Worm (Caenorhabditis elegans): ENCODE measurements around the gene T27F7.12.

Gene T27F7.12

ce11 chrII:5008033-5008432, 18.1 kb downstream of the T27F7.12 start, which contains the start of gene F59A6.3:
Gene F59A6.3, plus strand, starts transcription at chrII:5008333.
- no peak for TF ChIP-seq sea-1 (GFP tag; conservative IDR thresholded peaks at IDR 0.05)
- no peak for TF ChIP-seq hnd-1 (tag; optimal IDR thresholded peaks at IDR 0.05)
- no peak for TF ChIP-seq F13C5.2 (tag; optimal IDR thresholded peaks at IDR 0.05)
- TF ChIP-seq flt-1 (GFP tag; IDR thresholded peaks at IDR 0.05), result no peak
- TF ChIP-seq scrt-1 (GFP tag; IDR thresholded peaks at IDR 0.05), result no peak
- TF ChIP-seq ama-1 (optimal IDR thresholded peaks at IDR 0.05), result no peak
- TF ChIP-seq tbx-37 (GFP tag; conservative IDR thresholded peaks at IDR 0.05), result no peak
- no peak for TF ChIP-seq aly-1 (tag; optimal IDR thresholded peaks at IDR 0.05)

- TF ChIP-seq tbx-11 (GFP tag; IDR thresholded peaks at IDR 0.05) (no peak), F13C5.2 (tag; optimal IDR thresholded peaks at IDR 0.05) (no peak), ama-1 (optimal IDR thresholded peaks at IDR 0.05) (no peak), tbx-37 (GFP tag; conservative IDR thresholded peaks at IDR 0.05) (no peak), pes-1 (GFP tag; IDR thresholded peaks at IDR 0.05) (no peak), aly-1 (tag; optimal IDR thresholded peaks at IDR 0.05) (no peak), tra-4 (tag; optimal IDR thresholded peaks at IDR 0.05) (no peak), flt-1 (GFP tag; IDR thresholded peaks at IDR 0.05) (no peak), B0310.2 (tag; optimal IDR thresholded peaks at IDR 0.05) (no peak), scrt-1 (GFP tag; IDR thresholded peaks at IDR 0.05) (no peak)
Observed at ce11 chrII:5011978-5012377, 22.1 kb downstream of the T27F7.12 start, which contains the start of gene F59A6.12. Gene F59A6.12, minus strand, starts transcription at chrII:5012078.

ce11 chrII:5014399-5014798, 24.5 kb downstream of the T27F7.12 start, which contains the start of gene F59A6.2:
Gene F59A6.2, plus strand, starts transcription at chrII:5014699.
- TF ChIP-seq hmbx-1 (tag; optimal IDR thresholded peaks at IDR 0.05), result no peak
- TF ChIP-seq ets-7 (tag; optimal IDR thresholded peaks at IDR 0.05), result no peak
- no peak for TF ChIP-seq B0310.2 (tag; optimal IDR thresholded peaks at IDR 0.05)
- TF ChIP-seq tbx-37 (GFP tag; conservative IDR thresholded peaks at IDR 0.05), result no peak
- TF ChIP-seq flt-1 (GFP tag; IDR thresholded peaks at IDR 0.05), result no peak
- TF ChIP-seq aly-1 (tag; optimal IDR thresholded peaks at IDR 0.05), result no peak
- no peak for TF ChIP-seq sea-1 (GFP tag; conservative IDR thresholded peaks at IDR 0.05)
- no peak for TF ChIP-seq ama-1 (optimal IDR thresholded peaks at IDR 0.05)
- TF ChIP-seq ceh-13 (GFP tag; optimal IDR thresholded peaks at IDR 0.05), result no peak
- no peak for TF ChIP-seq pes-1 (GFP tag; IDR thresholded peaks at IDR 0.05)
- no peak for TF ChIP-seq tbx-11 (GFP tag; IDR thresholded peaks at IDR 0.05)
- no peak for TF ChIP-seq scrt-1 (GFP tag; IDR thresholded peaks at IDR 0.05)
- TF ChIP-seq tra-4 (tag; optimal IDR thresholded peaks at IDR 0.05), result no peak
- TF ChIP-seq hmg-4 (GFP tag; optimal IDR thresholded peaks at IDR 0.05), result no peak
- TF ChIP-seq ceh-36 (tag; optimal IDR thresholded peaks at IDR 0.05), result no peak
- TF ChIP-seq F13C5.2 (tag; optimal IDR thresholded peaks at IDR 0.05), result no peak

- TF ChIP-seq ama-1 (optimal IDR thresholded peaks at IDR 0.05) (no peak), ets-7 (tag; optimal IDR thresholded peaks at IDR 0.05) (no peak), B0310.2 (tag; optimal IDR thresholded peaks at IDR 0.05) (no peak), hmg-4 (GFP tag; optimal IDR thresholded peaks at IDR 0.05) (no peak), pes-1 (GFP tag; IDR thresholded peaks at IDR 0.05) (no peak), sea-1 (GFP tag; conservative IDR thresholded peaks at IDR 0.05) (no peak), tbx-37 (GFP tag; conservative IDR thresholded peaks at IDR 0.05) (no peak), ceh-36 (tag; optimal IDR thresholded peaks at IDR 0.05) (no peak), ceh-13 (GFP tag; optimal IDR thresholded peaks at IDR 0.05) (no peak), scrt-1 (GFP tag; IDR thresholded peaks at IDR 0.05) (no peak), aly-1 (tag; optimal IDR thresholded peaks at IDR 0.05) (no peak), tra-4 (tag; optimal IDR thresholded peaks at IDR 0.05) (no peak), F13C5.2 (tag; optimal IDR thresholded peaks at IDR 0.05) (no peak), hnd-1 (tag; optimal IDR thresholded peaks at IDR 0.05) (no peak), hmbx-1 (tag; optimal IDR thresholded peaks at IDR 0.05) (no peak), tbx-11 (GFP tag; IDR thresholded peaks at IDR 0.05) (no peak)
Observed at ce11 chrII:5016144-5016543, 26.2 kb downstream of the T27F7.12 start.

- peak; percentile 46 for TF ChIP-seq hmg-4 (GFP tag; optimal IDR thresholded peaks at IDR 0.05)
- TF ChIP-seq aly-1 (tag; optimal IDR thresholded peaks at IDR 0.05), result peak; percentile 42
- no peak for TF ChIP-seq hnd-1 (tag; optimal IDR thresholded peaks at IDR 0.05)
Observed at ce11 chrII:5016977-5017585, 27.2 kb downstream of the T27F7.12 start.

- TF ChIP-seq hmbx-1 (tag; optimal IDR thresholded peaks at IDR 0.05) (no peak), flt-1 (GFP tag; IDR thresholded peaks at IDR 0.05) (no peak), ets-7 (tag; optimal IDR thresholded peaks at IDR 0.05) (no peak), pes-1 (GFP tag; IDR thresholded peaks at IDR 0.05) (no peak), aly-1 (tag; optimal IDR thresholded peaks at IDR 0.05) (no peak), scrt-1 (GFP tag; IDR thresholded peaks at IDR 0.05) (no peak)
Observed at ce11 chrII:5018578-5018977, 28.7 kb downstream of the T27F7.12 start.

- TF ChIP-seq tbx-37 (GFP tag; conservative IDR thresholded peaks at IDR 0.05) (no peak), ets-7 (tag; optimal IDR thresholded peaks at IDR 0.05) (no peak), F13C5.2 (tag; optimal IDR thresholded peaks at IDR 0.05) (no peak), tra-4 (tag; optimal IDR thresholded peaks at IDR 0.05) (no peak), ceh-36 (tag; optimal IDR thresholded peaks at IDR 0.05) (no peak), hmg-4 (GFP tag; optimal IDR thresholded peaks at IDR 0.05) (no peak), hmbx-1 (tag; optimal IDR thresholded peaks at IDR 0.05) (no peak), sea-1 (GFP tag; conservative IDR thresholded peaks at IDR 0.05) (no peak), tbx-11 (GFP tag; IDR thresholded peaks at IDR 0.05) (no peak), aly-1 (tag; optimal IDR thresholded peaks at IDR 0.05) (no peak), ama-1 (optimal IDR thresholded peaks at IDR 0.05) (no peak), hnd-1 (tag; optimal IDR thresholded peaks at IDR 0.05) (no peak), scrt-1 (GFP tag; IDR thresholded peaks at IDR 0.05) (no peak)
Observed at ce11 chrII:5019389-5020108, 29.6 kb downstream of the T27F7.12 start.

Data from whole organism, early embryonic.